Fruit fly (Drosophila melanogaster) whole organism, wandering third instar larva: Measurements from ENCODE around the gene betaggt-I.

Experiments
- Abd-B ChIP-seq: fragments of >200 bp; optimal IDR thresholded peaks from 2 replicates; lab custom pipeline; 2017; ENCODE audit warnings: missing biosample characterization, missing genetic modification characterization
- Dif ChIP-seq: fragments of 200-275, 200-300 bp; sonication (Bioruptor generic); optimal IDR thresholded peaks from 2 replicates; lab custom pipeline; 2018; ENCODE audit warnings: missing biosample characterization, missing genetic modification characterization; ENCODE audit not compliant: partially characterized antibody
- GATAd ChIP-seq: sonication (Bioruptor generic); optimal IDR thresholded peaks from 2 replicates; lab custom pipeline; 2016; ENCODE audit warnings: missing biosample characterization, missing genetic modification characterization
- Hr78 ChIP-seq: fragments of >200 bp; optimal IDR thresholded peaks from 2 replicates; lab custom pipeline; 2017; ENCODE audit warnings: missing biosample characterization, missing genetic modification characterization
- br ChIP-seq: fragments of 200-800 bp; sonication (Bioruptor generic); optimal IDR thresholded peaks from 2 replicates; lab custom pipeline; 2016; ENCODE audit warnings: missing biosample characterization, missing genetic modification characterization
- fru ChIP-seq: fragments of 200-800 bp; sonication (Bioruptor generic); optimal IDR thresholded peaks from 3 replicates; lab custom pipeline; 2016; ENCODE audit warnings: missing biosample characterization, mild to moderate bottlenecking, missing genetic modification characterization
- h ChIP-seq: fragments of 200-800 bp; sonication (Bioruptor generic); optimal IDR thresholded peaks from 3 replicates; lab custom pipeline; 2016; ENCODE audit warnings: missing biosample characterization, mild to moderate bottlenecking, missing genetic modification characterization
- pan ChIP-seq: fragments of >200 bp; optimal IDR thresholded peaks from 2 replicates; lab custom pipeline; 2017
- psq ChIP-seq: fragments of 200-800 bp; sonication (Bioruptor generic); optimal IDR thresholded peaks from 3 replicates; lab custom pipeline; 2017; ENCODE audit warnings: missing biosample characterization, mild to moderate bottlenecking, missing genetic modification characterization, moderate library complexity
- rgr ChIP-seq: fragments of 200-800 bp; sonication (Bioruptor generic); optimal IDR thresholded peaks from 3 replicates; lab custom pipeline; 2016; ENCODE audit warnings: missing biosample characterization, mild to moderate bottlenecking, missing genetic modification characterization
- sage ChIP-seq: fragments of 200-800 bp; sonication (Bioruptor generic); optimal IDR thresholded peaks from 2 replicates; lab custom pipeline; 2016; ENCODE audit warnings: missing biosample characterization, mild to moderate bottlenecking, missing genetic modification characterization
- usp ChIP-seq: fragments of >200 bp; optimal IDR thresholded peaks from 2 replicates; lab custom pipeline; 2017; ENCODE audit warnings: missing biosample characterization, missing genetic modification characterization

dm6 chr2L:4995837-4996136, 50.4 kb downstream of the betaggt-I start:
- TF ChIP-seq sage (GFP tag; lab: Kevin White, UChicago) (no peak), usp (GFP tag; lab: Kevin White, UChicago) (no peak), h (GFP tag; lab: Kevin White, UChicago) (no peak), pan (no peak), Abd-B (GFP tag; lab: Kevin White, UChicago) (no peak), GATAd (GFP tag; lab: Kevin White, UChicago) (no peak), fru (GFP tag; lab: Kevin White, UChicago) (no peak), rgr (GFP tag; lab: Kevin White, UChicago) (no peak), Hr78 (GFP tag; lab: Kevin White, UChicago) (no peak), Dif (GFP tag; lab: Kevin White, UChicago) (no peak), psq (no peak), br (GFP tag; lab: Kevin White, UChicago) (no peak)
